Fruit fly (Drosophila melanogaster) whole organism, embryonic: Measurements from ENCODE around the gene Cyp313a4.

Experiments
- Adf1 ChIP-seq: fragments of 200-800 bp; sonication (Bioruptor generic); IDR thresholded peaks from 2 replicates; pipeline ENCODE4 v1.3.6; 2022; ENCODE audit warnings: missing biosample characterization, missing genetic modification characterization
- BtbVII ChIP-seq: fragments of 200-800 bp; sonication (Bioruptor generic); optimal IDR thresholded peaks from 3 replicates; lab custom pipeline; 2017; ENCODE audit warnings: missing biosample characterization, mild to moderate bottlenecking, missing genetic modification characterization
- Bteb2 ChIP-seq: fragments of 200-800 bp; sonication (Bioruptor generic); optimal IDR thresholded peaks from 2 replicates; lab custom pipeline; 2016; ENCODE audit warnings: missing biosample characterization, missing genetic modification characterization
- CG10431 ChIP-seq: fragments of 200-800 bp; sonication (Bioruptor generic); optimal IDR thresholded peaks from 3 replicates; lab custom pipeline; 2018; ENCODE audit warnings: missing biosample characterization, mild to moderate bottlenecking, missing genetic modification characterization
- CG10979 ChIP-seq: fragments of 200-800 bp; sonication (Bioruptor generic); optimal IDR thresholded peaks from 2 replicates; lab custom pipeline; 2018; ENCODE audit warnings: missing biosample characterization, mild to moderate bottlenecking, missing genetic modification characterization, moderate library complexity
- CG11456 ChIP-seq: fragments of 200-800 bp; sonication (Bioruptor generic); IDR thresholded peaks from 3 replicates; pipeline ENCODE4 v1.3.6; 2022; ENCODE audit warnings: missing biosample characterization, missing genetic modification characterization
- CG16813 ChIP-seq: fragments of 200-800 bp; sonication (Bioruptor generic); IDR thresholded peaks from 3 replicates; pipeline ENCODE4 v1.3.6; 2022; ENCODE audit warnings: missing biosample characterization, missing genetic modification characterization; ENCODE audit not compliant: partially characterized antibody
- CG16863 ChIP-seq: fragments of 200-800 bp; sonication (Bioruptor generic); optimal IDR thresholded peaks from 3 replicates; lab custom pipeline; 2016; ENCODE audit warnings: missing biosample characterization, missing genetic modification characterization
- CG17361 ChIP-seq: fragments of 200-800 bp; sonication (Bioruptor generic); IDR thresholded peaks from 3 replicates; pipeline ENCODE4 v1.3.6; 2022; ENCODE audit warnings: missing biosample characterization, missing genetic modification characterization
- CG17568 ChIP-seq: fragments of 200-800 bp; sonication (Bioruptor generic); optimal IDR thresholded peaks from 2 replicates; lab custom pipeline; 2018; ENCODE audit warnings: missing biosample characterization, mild to moderate bottlenecking, missing genetic modification characterization, moderate library complexity
- CG30403 ChIP-seq: fragments of 200-800 bp; sonication (Bioruptor generic); optimal IDR thresholded peaks from 3 replicates; lab custom pipeline; 2016; ENCODE audit warnings: missing biosample characterization, missing genetic modification characterization
- CG3838 ChIP-seq: fragments of 200-800 bp; sonication (Bioruptor generic); optimal IDR thresholded peaks from 3 replicates; lab custom pipeline; 2016; ENCODE audit warnings: missing biosample characterization, missing genetic modification characterization
- CG4820 ChIP-seq: fragments of 200-800 bp; sonication (Bioruptor generic); optimal IDR thresholded peaks from 3 replicates; lab custom pipeline; 2016; ENCODE audit warnings: missing biosample characterization, missing genetic modification characterization
- CG6272 ChIP-seq: fragments of 200-800 bp; sonication (Bioruptor generic); IDR thresholded peaks from 2 replicates; pipeline ENCODE4 v1.3.6; 2022; ENCODE audit warnings: missing biosample characterization, missing genetic modification characterization
- CG7372 ChIP-seq: fragments of 200-800 bp; sonication (Bioruptor generic); IDR thresholded peaks from 2 replicates; pipeline ENCODE4 v1.3.6; 2022; ENCODE audit warnings: missing biosample characterization, missing genetic modification characterization
- CG7987 ChIP-seq: fragments of 200-800 bp; sonication (Bioruptor generic); optimal IDR thresholded peaks from 2 replicates; lab custom pipeline; 2018; ENCODE audit warnings: missing biosample characterization, mild to moderate bottlenecking, missing genetic modification characterization, moderate library complexity
- CG8089 ChIP-seq: fragments of 200-800 bp; sonication (Bioruptor generic); optimal IDR thresholded peaks from 3 replicates; lab custom pipeline; 2016; ENCODE audit warnings: missing biosample characterization, missing genetic modification characterization
- CG8944 ChIP-seq: fragments of 200-800 bp; sonication (Bioruptor generic); optimal IDR thresholded peaks from 3 replicates; lab custom pipeline; 2016; ENCODE audit warnings: missing biosample characterization, missing genetic modification characterization
- CoRest ChIP-seq: fragments of 200-800 bp; sonication (Bioruptor generic); optimal IDR thresholded peaks from 3 replicates; lab custom pipeline; 2018; ENCODE audit warnings: missing biosample characterization, mild to moderate bottlenecking, missing genetic modification characterization, moderate library complexity
- D19B ChIP-seq: fragments of 200-800 bp; sonication (Bioruptor generic); optimal IDR thresholded peaks from 2 replicates; lab custom pipeline; 2017; ENCODE audit warnings: missing biosample characterization, mild to moderate bottlenecking, missing genetic modification characterization
- Doc2 ChIP-seq: fragments of 200-800 bp; sonication (Bioruptor generic); IDR thresholded peaks from 2 replicates; pipeline ENCODE4 v1.3.6; 2022; ENCODE audit warnings: missing biosample characterization, missing genetic modification characterization
- Elba2 ChIP-seq: fragments of 200-800 bp; sonication (Bioruptor generic); optimal IDR thresholded peaks from 3 replicates; lab custom pipeline; 2016; ENCODE audit warnings: missing biosample characterization, missing genetic modification characterization
- Ets97D ChIP-seq: fragments of 200-800 bp; sonication (Bioruptor generic); optimal IDR thresholded peaks from 3 replicates; lab custom pipeline; 2016; ENCODE audit warnings: missing biosample characterization, missing genetic modification characterization
- GATAe ChIP-seq: fragments of 200-800 bp; sonication (Bioruptor generic); conservative IDR thresholded peaks from 2 replicates; pipeline ENCODE4 v1.3.6; 2022; ENCODE audit warnings: missing biosample characterization, missing genetic modification characterization
- HHEX ChIP-seq: fragments of 200-800 bp; sonication (Bioruptor generic); optimal IDR thresholded peaks from 3 replicates; lab custom pipeline; 2017; ENCODE audit warnings: missing biosample characterization, mild to moderate bottlenecking, missing genetic modification characterization, missing genetic modification reagents
- HLH3B ChIP-seq: fragments of 200-800 bp; sonication (Bioruptor generic); IDR thresholded peaks from 2 replicates; pipeline ENCODE4 v1.3.6; 2022; ENCODE audit warnings: missing biosample characterization, missing genetic modification characterization
- HmgZ ChIP-seq: fragments of 200-800 bp; sonication (Bioruptor generic); optimal IDR thresholded peaks from 2 replicates; lab custom pipeline; 2018; ENCODE audit warnings: missing biosample characterization, mild to moderate bottlenecking, missing genetic modification characterization
- Hr3 ChIP-seq: fragments of 200-800 bp; sonication (Bioruptor generic); optimal IDR thresholded peaks from 3 replicates; lab custom pipeline; 2016; ENCODE audit warnings: missing biosample characterization, missing genetic modification characterization
- MESR4 ChIP-seq: fragments of 200-800 bp; sonication (Bioruptor generic); optimal IDR thresholded peaks from 2 replicates; lab custom pipeline; 2018; ENCODE audit warnings: missing biosample characterization, mild to moderate bottlenecking, missing genetic modification characterization, moderate library complexity
- Oaz ChIP-seq: fragments of 200-800 bp; sonication (Bioruptor generic); IDR thresholded peaks from 2 replicates; pipeline ENCODE4 v1.3.6; 2022; ENCODE audit warnings: missing biosample characterization, missing genetic modification characterization
- Oli ChIP-seq: fragments of 200-800 bp; sonication (Bioruptor generic); optimal IDR thresholded peaks from 2 replicates; lab custom pipeline; 2018; ENCODE audit warnings: missing biosample characterization, mild to moderate bottlenecking, missing genetic modification characterization, moderate library complexity
- ac ChIP-seq: fragments of 200-800 bp; sonication (Bioruptor generic); optimal IDR thresholded peaks from 3 replicates; lab custom pipeline; 2017; ENCODE audit warnings: missing biosample characterization, mild to moderate bottlenecking, missing genetic modification characterization
- cg ChIP-seq: fragments of 200-800 bp; sonication (Bioruptor generic); optimal IDR thresholded peaks from 3 replicates; lab custom pipeline; 2019; ENCODE audit warnings: missing biosample characterization, mild to moderate bottlenecking, missing genetic modification characterization, moderate library complexity
- crc ChIP-seq: fragments of 200-800 bp; sonication (Bioruptor generic); optimal IDR thresholded peaks from 2 replicates; lab custom pipeline; 2016; ENCODE audit warnings: missing biosample characterization, missing genetic modification characterization
- dpn ChIP-seq, 2 experiments: fragments of 200-800 bp; sonication (Bioruptor generic); optimal IDR thresholded peaks; 3 replicates each; lab custom pipeline; 2016; ENCODE audit warnings: missing biosample characterization in 2 of 2, missing genetic modification characterization in 2 of 2
- ewg ChIP-seq: fragments of 200-800 bp; sonication (Bioruptor generic); optimal IDR thresholded peaks from 3 replicates; lab custom pipeline; 2017; ENCODE audit warnings: mild to moderate bottlenecking, missing biosample characterization, missing genetic modification reagents, missing genetic modification characterization
- fd3F ChIP-seq: fragments of 200-800 bp; sonication (Bioruptor generic); optimal IDR thresholded peaks from 2 replicates; lab custom pipeline; 2018; ENCODE audit warnings: missing biosample characterization, mild to moderate bottlenecking, missing genetic modification characterization, moderate library complexity
- fd64A ChIP-seq: fragments of 200-800 bp; sonication (Bioruptor generic); optimal IDR thresholded peaks from 3 replicates; lab custom pipeline; 2018; ENCODE audit warnings: missing biosample characterization, mild to moderate bottlenecking, missing genetic modification characterization
- fu2 ChIP-seq: fragments of 200-800 bp; sonication (Bioruptor generic); optimal IDR thresholded peaks from 2 replicates; lab custom pipeline; 2016; ENCODE audit warnings: missing biosample characterization, missing genetic modification characterization
- gcm ChIP-seq: fragments of 200-800 bp; sonication (Bioruptor generic); optimal IDR thresholded peaks from 2 replicates; lab custom pipeline; 2019; ENCODE audit warnings: missing biosample characterization, mild to moderate bottlenecking, missing genetic modification characterization, moderate library complexity
- hb ChIP-seq: fragments of 200-800 bp; sonication (Bioruptor generic); IDR thresholded peaks from 3 replicates; pipeline ENCODE4 v1.3.6; 2022; ENCODE audit warnings: missing biosample characterization, missing genetic modification characterization; ENCODE audit not compliant: partially characterized antibody
- lilli ChIP-seq: fragments of 200-800 bp; sonication (Bioruptor generic); optimal IDR thresholded peaks from 3 replicates; lab custom pipeline; 2016; ENCODE audit warnings: missing biosample characterization, missing genetic modification characterization
- lola ChIP-seq, 3 experiments: fragments of >200 bp in 2 of 3; fragments of 200-800 bp in 1 of 3; sonication (Bioruptor generic) in 1 of 3; optimal IDR thresholded peaks; 2 replicates each; lab custom pipeline; 2017 to 2019; ENCODE audit warnings: missing biosample characterization in 3 of 3, missing genetic modification characterization in 3 of 3, mild to moderate bottlenecking in 1 of 3, moderate library complexity in 1 of 3
- onecut ChIP-seq: fragments of 200-800 bp; sonication (Bioruptor generic); IDR thresholded peaks from 2 replicates; pipeline ENCODE4 v1.3.6; 2022; ENCODE audit warnings: missing biosample characterization, missing genetic modification characterization
- pros ChIP-seq: fragments of 200-800 bp; sonication (Bioruptor generic); optimal IDR thresholded peaks from 3 replicates; lab custom pipeline; 2019; ENCODE audit warnings: missing biosample characterization, mild to moderate bottlenecking, missing genetic modification characterization, moderate library complexity
- ro ChIP-seq: fragments of 200-800 bp; sonication (Bioruptor generic); IDR thresholded peaks from 2 replicates; pipeline ENCODE4 v1.3.6; 2022; ENCODE audit warnings: missing biosample characterization, missing genetic modification characterization
- row ChIP-seq: fragments of 200-800 bp; sonication (Bioruptor generic); IDR thresholded peaks from 3 replicates; pipeline ENCODE4 v1.3.6; 2022; ENCODE audit warnings: missing biosample characterization, missing genetic modification characterization
- run ChIP-seq: fragments of 200-800 bp; sonication (Bioruptor generic); optimal IDR thresholded peaks from 3 replicates; lab custom pipeline; 2018; ENCODE audit warnings: missing biosample characterization, mild to moderate bottlenecking, missing genetic modification characterization
- sc ChIP-seq, 3 experiments: fragments of >200 bp in 2 of 3; fragments of 200-800 bp in 1 of 3; sonication (Bioruptor generic) in 1 of 3; optimal IDR thresholded peaks; 2 replicates in 2 of 3; 3 replicates in 1 of 3; lab custom pipeline; 2017; ENCODE audit warnings: mild to moderate bottlenecking in 1 of 3, missing biosample characterization in 1 of 3, missing genetic modification characterization in 1 of 3, missing genetic modification reagents in 1 of 3
- unc-4 ChIP-seq: fragments of 200-800 bp; sonication (Bioruptor generic); IDR thresholded peaks from 2 replicates; pipeline ENCODE4 v1.3.6; 2022; ENCODE audit warnings: missing biosample characterization, missing genetic modification characterization; ENCODE audit not compliant: partially characterized antibody

Cyp313a4 gene

DNA sequence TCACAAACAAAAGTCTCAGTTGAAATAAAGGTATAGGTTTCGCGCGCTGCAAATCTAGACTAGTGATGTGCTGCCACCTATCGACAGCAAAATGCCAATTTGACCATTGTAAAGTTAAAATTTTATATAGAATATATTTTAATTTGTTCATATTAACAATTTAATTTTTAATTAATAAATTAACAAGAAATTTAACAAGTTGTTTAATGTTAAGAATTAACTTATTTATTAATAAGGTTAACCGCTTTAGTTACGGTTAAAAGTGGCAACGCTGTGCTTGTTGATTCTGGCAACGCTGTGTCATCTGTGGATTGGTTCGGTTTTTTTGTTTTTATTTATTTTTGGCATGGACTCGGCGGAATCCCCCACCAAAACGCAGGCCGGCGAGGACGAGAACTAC, 50.8 kb downstream of the Cyp313a4 start, which contains the start of gene Not10 (continued):
- peak; percentile 35; the same call in 1 of the 2 replicates for TF ChIP-seq HLH3B (GFP tag; lab: Robert Waterston, UW)
- no peak for TF ChIP-seq CG17568 (GFP tag; lab: Kevin White, UChicago)
- no peak for TF ChIP-seq onecut
- TF ChIP-seq cg (GFP tag; lab: Kevin White, UChicago): no peak
- peak; percentile 27 for TF ChIP-seq CG10979 (tag; lab: Kevin White, UChicago)
- no peak for TF ChIP-seq Bteb2
- peak; percentile 60 for TF ChIP-seq CG17361
- no peak for TF ChIP-seq fd64A (GFP tag; lab: Kevin White, UChicago)
- TF ChIP-seq Hr3: peak; percentile 59
- no peak for TF ChIP-seq ewg (GFP tag; lab: Kevin White, UChicago)
- TF ChIP-seq Oaz (GFP tag; lab: Robert Waterston, UW): no peak
- TF ChIP-seq fd3F (GFP tag; lab: Kevin White, UChicago): peak; percentile 32
- peak in 1 of 2 experiments; percentile 45 for TF ChIP-seq dpn (GFP tag; optimal IDR thresholded peaks at IDR 0.05; lab: Kevin White, UChicago)
- TF ChIP-seq gcm: peak; percentile 0
- TF ChIP-seq CG16863 (GFP tag; lab: Kevin White, UChicago): no peak
- TF ChIP-seq CG16813 (GFP tag; lab: Robert Waterston, UW): peak; percentile 64
- TF ChIP-seq lilli (GFP tag; lab: Kevin White, UChicago): peak; percentile 36
- peak; percentile 79 for TF ChIP-seq row (GFP tag; lab: Robert Waterston, UW)
- no peak for TF ChIP-seq crc (GFP tag; lab: Kevin White, UChicago)
- TF ChIP-seq CG6272 (GFP tag; lab: Robert Waterston, UW): peak; percentile 48; the same call in 1 of the 2 replicates
- TF ChIP-seq fu2: no peak
- TF ChIP-seq BtbVII (GFP tag; lab: Kevin White, UChicago): no peak
- TF ChIP-seq CG7372 (GFP tag; lab: Robert Waterston, UW): peak; percentile 32; the same call in 1 of the 2 replicates
- no peak for TF ChIP-seq ac (GFP tag; lab: Kevin White, UChicago)
- TF ChIP-seq CG30403 (GFP tag; lab: Kevin White, UChicago): peak; percentile 48
- 0 out of 2 replicates have a peak, but pooled peaks have one; percentile 20 for TF ChIP-seq Adf1 (GFP tag; lab: Robert Waterston, UW)
- no peak for TF ChIP-seq MESR4 (GFP tag; lab: Kevin White, UChicago)
- TF ChIP-seq HmgZ (tag; lab: Kevin White, UChicago): peak; percentile 35
- peak in 1 of 3 experiments; percentile 11 for TF ChIP-seq lola (GFP tag; optimal IDR thresholded peaks at IDR 0.05; lab: Kevin White, UChicago)
- no peak for TF ChIP-seq CG3838
- no peak for TF ChIP-seq Elba2 (GFP tag; lab: Kevin White, UChicago)
- no peak for TF ChIP-seq Oli
- peak; percentile 59; the same call in 1 of the 3 replicates for TF ChIP-seq hb
- no peak for TF ChIP-seq run
- no peak for TF ChIP-seq CG11456 (GFP tag; lab: Robert Waterston, UW)
- TF ChIP-seq CG7987 (GFP tag; lab: Kevin White, UChicago): no peak
- TF ChIP-seq ro (GFP tag; lab: Robert Waterston, UW): no peak
- no peak for TF ChIP-seq pros (GFP tag; lab: Kevin White, UChicago)
- TF ChIP-seq HHEX: no peak
- peak; percentile 83 for TF ChIP-seq unc-4 (GFP tag; lab: Robert Waterston, UW)
- TF ChIP-seq Ets97D (GFP tag; lab: Kevin White, UChicago): no peak
- no peak for TF ChIP-seq sc (optimal IDR thresholded peaks at IDR 0.05; lab: Kevin White, UChicago)
- TF ChIP-seq sc (GFP tag; optimal IDR thresholded peaks at IDR 0.05; lab: Kevin White, UChicago): no peak
- no peak for TF ChIP-seq D19B (GFP tag; lab: Kevin White, UChicago)
- no peak for TF ChIP-seq Doc2 (GFP tag; lab: Robert Waterston, UW)
- TF ChIP-seq CoRest (tag; lab: Kevin White, UChicago): peak; percentile 69
- TF ChIP-seq CG4820: peak; percentile 2
- no peak for TF ChIP-seq CG10431
- TF ChIP-seq CG8089 (GFP tag; lab: Kevin White, UChicago): no peak
- no peak for TF ChIP-seq CG8944
- no peak for TF ChIP-seq GATAe (GFP tag; lab: Robert Waterston, UW)
